Worm (Caenorhabditis elegans) whole organism, early embryonic: ENCODE results near the gene W10G11.2.

Experiments
- ama-1 ChIP-seq: fragments of 150-350 bp; optimal IDR thresholded peaks from 2 replicates; lab custom pipeline; 2014
- tbx-11 ChIP-seq: fragments of 200-800 bp; sonication (Bioruptor generic); IDR thresholded peaks from 2 replicates; pipeline ENCODE4 v1.3.6; 2022; ENCODE audit warnings: missing genetic modification characterization, missing compliant biosample characterization

DNA sequence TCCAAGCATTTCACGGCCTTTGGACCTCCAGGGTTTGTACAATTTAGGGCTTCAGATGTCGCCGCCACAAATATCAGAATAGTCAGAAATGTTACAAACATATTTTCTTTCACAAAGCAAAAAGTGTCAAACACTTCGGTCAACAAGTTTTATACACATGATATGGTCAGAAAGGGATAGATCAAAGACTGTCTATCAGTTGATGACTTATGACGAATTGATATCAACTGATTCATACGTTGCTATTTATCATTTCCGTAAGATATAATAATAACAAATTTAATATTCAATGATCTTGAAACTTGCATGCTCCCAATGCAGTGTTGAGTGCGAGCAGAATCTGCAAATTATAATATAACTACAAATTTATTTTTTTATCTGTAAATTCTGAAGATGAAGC lies 869 bp downstream of the W10G11.2 start, which contains the start of gene W10G11.1:
- no peak for TF ChIP-seq tbx-11 (GFP tag; lab: Robert Waterston, UW)
- no peak for TF ChIP-seq ama-1 (lab: Kevin White, UChicago)
